Fruit fly (Drosophila melanogaster) whole organism, embryonic: Measurements from ENCODE around the gene CG43638.
A peak's percentile ranks its signal among the peaks of the same experiment; 100 is the strongest.

Source experiments
- Atf6 ChIP-seq: fragments of 200-800 bp; sonication (Bioruptor generic); IDR thresholded peaks from 2 replicates; pipeline ENCODE4 v1.3.6; 2022; ENCODE audit warnings: missing biosample characterization, missing genetic modification characterization
- BEAF-32 ChIP-seq: fragments of 200-800 bp; sonication (Bioruptor generic); optimal IDR thresholded peaks from 3 replicates; lab custom pipeline; 2017; ENCODE audit warnings: missing biosample characterization, missing genetic modification characterization, mild to moderate bottlenecking, moderate library complexity, missing genetic modification reagents
- CG10267 ChIP-seq: fragments of 200-800 bp; sonication (Bioruptor generic); optimal IDR thresholded peaks from 2 replicates; lab custom pipeline; 2018; ENCODE audit warnings: missing biosample characterization, mild to moderate bottlenecking, missing genetic modification characterization, moderate library complexity
- CG11456 ChIP-seq: fragments of 200-800 bp; sonication (Bioruptor generic); IDR thresholded peaks from 3 replicates; pipeline ENCODE4 v1.3.6; 2022; ENCODE audit warnings: missing biosample characterization, missing genetic modification characterization
- CG12155 ChIP-seq: fragments of 200-800 bp; sonication (Bioruptor generic); optimal IDR thresholded peaks from 3 replicates; lab custom pipeline; 2016; ENCODE audit warnings: missing biosample characterization, missing genetic modification characterization
- CG15269 ChIP-seq: fragments of 200-800 bp; sonication (Bioruptor generic); optimal IDR thresholded peaks from 2 replicates; lab custom pipeline; 2018; ENCODE audit warnings: missing biosample characterization, mild to moderate bottlenecking, missing genetic modification characterization, moderate library complexity
- CG1529 ChIP-seq: fragments of 200-800 bp; sonication (Bioruptor generic); optimal IDR thresholded peaks from 3 replicates; lab custom pipeline; 2018; ENCODE audit warnings: missing biosample characterization, missing genetic modification characterization
- CG15601 ChIP-seq: fragments of 200-800 bp; sonication (Bioruptor generic); optimal IDR thresholded peaks from 3 replicates; lab custom pipeline; 2019; ENCODE audit warnings: missing biosample characterization, mild to moderate bottlenecking, missing genetic modification characterization, moderate library complexity
- CG18619 ChIP-seq: fragments of 200-800 bp; sonication (Bioruptor generic); optimal IDR thresholded peaks from 3 replicates; lab custom pipeline; 2017; ENCODE audit warnings: missing biosample characterization, mild to moderate bottlenecking, missing genetic modification characterization
- CG2129 ChIP-seq: fragments of 200-800 bp; sonication (Bioruptor generic); IDR thresholded peaks from 2 replicates; pipeline ENCODE4 v1.3.6; 2022; ENCODE audit warnings: missing biosample characterization, missing genetic modification characterization; ENCODE audit not compliant: partially characterized antibody
- CG2678 ChIP-seq: fragments of 200-800 bp; sonication (Bioruptor generic); optimal IDR thresholded peaks from 3 replicates; lab custom pipeline; 2019; ENCODE audit warnings: missing biosample characterization, mild to moderate bottlenecking, missing genetic modification characterization, moderate library complexity
- CG30403 ChIP-seq: fragments of 200-800 bp; sonication (Bioruptor generic); optimal IDR thresholded peaks from 3 replicates; lab custom pipeline; 2016; ENCODE audit warnings: missing biosample characterization, missing genetic modification characterization
- CG3065 ChIP-seq: fragments of 200-800 bp; sonication (Bioruptor generic); optimal IDR thresholded peaks from 2 replicates; lab custom pipeline; 2016; ENCODE audit warnings: missing biosample characterization, missing genetic modification characterization
- CG31224 ChIP-seq: fragments of 200-800 bp; sonication (Bioruptor generic); IDR thresholded peaks from 2 replicates; pipeline ENCODE4 v1.3.6; 2022; ENCODE audit warnings: missing biosample characterization, missing genetic modification characterization
- CG31388 ChIP-seq: fragments of 200-800 bp; sonication (Bioruptor generic); optimal IDR thresholded peaks from 2 replicates; lab custom pipeline; 2016; ENCODE audit warnings: missing biosample characterization, missing genetic modification characterization
- CG3726 ChIP-seq: fragments of 200-800 bp; sonication (Bioruptor generic); IDR thresholded peaks from 3 replicates; pipeline ENCODE4, ENCODE4 v1.3.6; 2022; ENCODE audit warnings: missing biosample characterization, missing genetic modification characterization
- CG4404 ChIP-seq: fragments of 200-800 bp; sonication (Bioruptor generic); IDR thresholded peaks from 2 replicates; pipeline ENCODE4 v1.3.6; 2022; ENCODE audit warnings: missing biosample characterization, missing genetic modification characterization
- CG4820 ChIP-seq: fragments of 200-800 bp; sonication (Bioruptor generic); optimal IDR thresholded peaks from 3 replicates; lab custom pipeline; 2016; ENCODE audit warnings: missing biosample characterization, missing genetic modification characterization
- CG5180 ChIP-seq: fragments of 200-800 bp; sonication (Bioruptor generic); optimal IDR thresholded peaks from 3 replicates; lab custom pipeline; 2017; ENCODE audit warnings: missing biosample characterization, missing genetic modification characterization, mild to moderate bottlenecking, moderate library complexity, missing genetic modification reagents
- CG7745 ChIP-seq: fragments of 200-800 bp; sonication (Bioruptor generic); optimal IDR thresholded peaks from 2 replicates; lab custom pipeline; 2018; ENCODE audit warnings: missing biosample characterization, mild to moderate bottlenecking, missing genetic modification characterization, moderate library complexity
- CTCF ChIP-seq: fragments of 200-800 bp; sonication (Bioruptor generic); optimal IDR thresholded peaks from 2 replicates; lab custom pipeline; 2017; ENCODE audit warnings: missing biosample characterization, mild to moderate bottlenecking, missing genetic modification characterization, moderate library complexity
- Dbx ChIP-seq: fragments of 200-800 bp; sonication (Bioruptor generic); IDR thresholded peaks from 3 replicates; pipeline ENCODE4 v1.3.6; 2022; ENCODE audit warnings: missing biosample characterization, missing genetic modification characterization
- Dfd ChIP-seq, 2 experiments: fragments of >200 bp; optimal IDR thresholded peaks; 2 replicates each; lab custom pipeline; 2017; ENCODE audit warnings: missing biosample characterization in 2 of 2, missing genetic modification characterization in 2 of 2
- Dp ChIP-seq: fragments of 200-800 bp; sonication (Bioruptor generic); optimal IDR thresholded peaks from 2 replicates; lab custom pipeline; 2018; ENCODE audit warnings: missing biosample characterization, mild to moderate bottlenecking, missing genetic modification characterization, moderate library complexity
- Elba2 ChIP-seq: fragments of 200-800 bp; sonication (Bioruptor generic); optimal IDR thresholded peaks from 3 replicates; lab custom pipeline; 2016; ENCODE audit warnings: missing biosample characterization, missing genetic modification characterization
- Ets97D ChIP-seq: fragments of 200-800 bp; sonication (Bioruptor generic); optimal IDR thresholded peaks from 3 replicates; lab custom pipeline; 2016; ENCODE audit warnings: missing biosample characterization, missing genetic modification characterization
- HHEX ChIP-seq: fragments of 200-800 bp; sonication (Bioruptor generic); optimal IDR thresholded peaks from 3 replicates; lab custom pipeline; 2017; ENCODE audit warnings: missing biosample characterization, mild to moderate bottlenecking, missing genetic modification characterization, missing genetic modification reagents
- Oaz ChIP-seq: fragments of 200-800 bp; sonication (Bioruptor generic); IDR thresholded peaks from 2 replicates; pipeline ENCODE4 v1.3.6; 2022; ENCODE audit warnings: missing biosample characterization, missing genetic modification characterization
- ap ChIP-seq: fragments of 200-800 bp; sonication (Bioruptor generic); IDR thresholded peaks from 2 replicates; pipeline ENCODE4 v1.3.6; 2022; ENCODE audit warnings: missing biosample characterization, missing genetic modification characterization
- ara ChIP-seq: fragments of 200-800 bp; sonication (Bioruptor generic); IDR thresholded peaks from 2 replicates; pipeline ENCODE4 v1.3.6; 2022; ENCODE audit warnings: missing biosample characterization, missing genetic modification characterization
- az2 ChIP-seq: fragments of 200-800 bp; sonication (Bioruptor generic); optimal IDR thresholded peaks from 3 replicates; lab custom pipeline; 2016; ENCODE audit warnings: missing biosample characterization, missing genetic modification characterization
- bab2 ChIP-seq: fragments of 200-800 bp; sonication (Bioruptor generic); optimal IDR thresholded peaks from 2 replicates; lab custom pipeline; 2016; ENCODE audit warnings: missing biosample characterization, missing genetic modification characterization
- br ChIP-seq: fragments of >200 bp; optimal IDR thresholded peaks from 2 replicates; lab custom pipeline; 2017
- cg ChIP-seq: fragments of 200-800 bp; sonication (Bioruptor generic); optimal IDR thresholded peaks from 3 replicates; lab custom pipeline; 2019; ENCODE audit warnings: missing biosample characterization, mild to moderate bottlenecking, missing genetic modification characterization, moderate library complexity
- croc ChIP-seq: fragments of 200-800 bp; sonication (Bioruptor generic); conservative IDR thresholded peaks from 3 replicates; pipeline ENCODE4 v1.3.6; 2022; ENCODE audit warnings: missing biosample characterization, missing genetic modification characterization
- danr ChIP-seq: fragments of 200-800 bp; sonication (Bioruptor generic); IDR thresholded peaks from 2 replicates; pipeline ENCODE4 v1.3.6; 2022; ENCODE audit warnings: missing biosample characterization, missing genetic modification characterization
- fru ChIP-seq: fragments of >200 bp; optimal IDR thresholded peaks from 2 replicates; lab custom pipeline; 2017
- fu2 ChIP-seq: fragments of 200-800 bp; sonication (Bioruptor generic); optimal IDR thresholded peaks from 2 replicates; lab custom pipeline; 2016; ENCODE audit warnings: missing biosample characterization, missing genetic modification characterization
- grn ChIP-seq: fragments of 200-800 bp; sonication (Bioruptor generic); optimal IDR thresholded peaks from 3 replicates; lab custom pipeline; 2017; ENCODE audit warnings: missing biosample characterization, missing genetic modification characterization
- h ChIP-seq: fragments of >200 bp; optimal IDR thresholded peaks from 2 replicates; lab custom pipeline; 2017
- hb ChIP-seq: fragments of 200-800 bp; sonication (Bioruptor generic); IDR thresholded peaks from 3 replicates; pipeline ENCODE4 v1.3.6; 2022; ENCODE audit warnings: missing biosample characterization, missing genetic modification characterization; ENCODE audit not compliant: partially characterized antibody
- hbn ChIP-seq: fragments of 200-800 bp; sonication (Bioruptor generic); IDR thresholded peaks from 2 replicates; pipeline ENCODE4 v1.3.6; 2022; ENCODE audit warnings: missing biosample characterization, missing genetic modification characterization; ENCODE audit not compliant: partially characterized antibody
- hth ChIP-seq: fragments of >200 bp; optimal IDR thresholded peaks from 2 replicates; lab custom pipeline; 2017; ENCODE audit warnings: inconsistent platforms
- kay ChIP-seq: fragments of 200-800 bp; sonication (Bioruptor generic); optimal IDR thresholded peaks from 2 replicates; lab custom pipeline; 2016; ENCODE audit warnings: missing biosample characterization, missing genetic modification characterization
- nerfin-2 ChIP-seq: fragments of 200-800 bp; sonication (Bioruptor generic); IDR thresholded peaks from 2 replicates; pipeline ENCODE4 v1.3.6; 2022; ENCODE audit warnings: missing biosample characterization, missing genetic modification characterization; ENCODE audit not compliant: partially characterized antibody
- pan ChIP-seq, 4 experiments: fragments of >200 bp in 3 of 4; fragments of 200-800 bp in 1 of 4; sonication (Bioruptor generic) in 1 of 4; optimal IDR thresholded peaks in 3 of 4; IDR thresholded peaks in 1 of 4; 2 replicates each; pipeline versions ENCODE4 v1.3.6 to Lab custom; 2017 to 2022; ENCODE audit warnings: missing biosample characterization in 2 of 4, missing genetic modification characterization in 2 of 4, mixed read lengths in 1 of 4
- pnt ChIP-seq: fragments of 200-800 bp; sonication (Bioruptor generic); optimal IDR thresholded peaks from 3 replicates; lab custom pipeline; 2016; ENCODE audit warnings: missing biosample characterization, missing genetic modification characterization
- slou ChIP-seq: fragments of 200-800 bp; sonication (Bioruptor generic); optimal IDR thresholded peaks from 3 replicates; lab custom pipeline; 2016; ENCODE audit warnings: missing biosample characterization, missing genetic modification characterization
- so ChIP-seq: fragments of 200-800 bp; sonication (Bioruptor generic); IDR thresholded peaks from 3 replicates; pipeline ENCODE4 v1.3.6; 2022; ENCODE audit warnings: missing biosample characterization, missing genetic modification characterization
- sob ChIP-seq: fragments of 200-800 bp; sonication (Bioruptor generic); IDR thresholded peaks from 2 replicates; pipeline ENCODE4 v1.3.6; 2022; ENCODE audit warnings: missing biosample characterization, missing genetic modification characterization
- stc ChIP-seq: fragments of 200-800 bp; sonication (Bioruptor generic); IDR thresholded peaks from 2 replicates; pipeline ENCODE4 v1.3.6; 2022; ENCODE audit warnings: missing biosample characterization, missing genetic modification characterization
- toy ChIP-seq: fragments of 200-800 bp; sonication (Bioruptor generic); IDR thresholded peaks from 2 replicates; pipeline ENCODE4 v1.3.6; 2022; ENCODE audit warnings: missing biosample characterization, missing genetic modification characterization

Gene CG43638

dm6 chr3L:12037449-12038163 lies 6.8 kb upstream of the CG43638 start (continued):
- 0 out of 2 replicates have a peak, but pooled peaks have one; percentile 35 for TF ChIP-seq ap (GFP tag; lab: Robert Waterston, UW)
- TF ChIP-seq CTCF (GFP tag; lab: Kevin White, UChicago), result no peak
- no peak for TF ChIP-seq hth (lab: Kevin White, UChicago)
- peak; percentile 73 for TF ChIP-seq sob (GFP tag; lab: Robert Waterston, UW)
- TF ChIP-seq pnt (GFP tag; lab: Kevin White, UChicago), result no peak
- TF ChIP-seq HHEX (GFP tag; lab: Kevin White, UChicago), result peak; percentile 5
- no peak for TF ChIP-seq CG15269 (tag; lab: Kevin White, UChicago)
- no peak for TF ChIP-seq CG3065 (GFP tag; lab: Kevin White, UChicago)
- peak; percentile 19 for TF ChIP-seq CG15601
- no peak for TF ChIP-seq Dfd (GFP tag; optimal IDR thresholded peaks at IDR 0.05; lab: Kevin White, UChicago)
- no peak for TF ChIP-seq CG7745 (tag; lab: Kevin White, UChicago)
- TF ChIP-seq nerfin-2, result no peak
- no peak for TF ChIP-seq slou (GFP tag; lab: Kevin White, UChicago)
- no peak for TF ChIP-seq br (lab: Kevin White, UChicago)
- no peak for TF ChIP-seq hbn (GFP tag; lab: Robert Waterston, UW)
- peak; percentile 39 for TF ChIP-seq az2 (GFP tag; lab: Kevin White, UChicago)
- no peak for TF ChIP-seq Oaz (GFP tag; lab: Robert Waterston, UW)
- TF ChIP-seq cg (GFP tag; lab: Kevin White, UChicago), result no peak
- 0 out of 2 replicates have a peak, but pooled peaks have one; percentile 40 for TF ChIP-seq danr (GFP tag; lab: Robert Waterston, UW)
- no peak for TF ChIP-seq CG3726 (GFP tag; lab: Robert Waterston, UW)
- TF ChIP-seq kay, result no peak
- TF ChIP-seq CG2129 (GFP tag; lab: Robert Waterston, UW), result no peak
- TF ChIP-seq bab2 (GFP tag; lab: Kevin White, UChicago), result peak; percentile 31
- no peak for TF ChIP-seq Dp (GFP tag; lab: Kevin White, UChicago)
- TF ChIP-seq CG31388 (GFP tag; lab: Kevin White, UChicago), result peak; percentile 9
- TF ChIP-seq CG10267 (tag; lab: Kevin White, UChicago), result peak; percentile 73
- TF ChIP-seq CG31224, result peak; percentile 41; the same call in 1 of the 2 replicates
- no peak for TF ChIP-seq CG11456
- peak; percentile 38 for TF ChIP-seq grn (GFP tag; lab: Kevin White, UChicago)
- TF ChIP-seq CG5180 (GFP tag; lab: Kevin White, UChicago), result no peak
- TF ChIP-seq BEAF-32 (GFP tag; lab: Kevin White, UChicago), result no peak
- TF ChIP-seq CG30403, result no peak
- peak; percentile 12 for TF ChIP-seq CG1529 (GFP tag; lab: Kevin White, UChicago)
- no peak for TF ChIP-seq Elba2
- peak; percentile 50 for TF ChIP-seq stc (GFP tag; lab: Robert Waterston, UW)
- peak; percentile 55; the same call in 1 of the 2 replicates for TF ChIP-seq ara
- no peak for TF ChIP-seq CG4404 (GFP tag; lab: Robert Waterston, UW)
- TF ChIP-seq CG4820 (GFP tag; lab: Kevin White, UChicago), result peak; percentile 79
- peak; percentile 57 for TF ChIP-seq CG2678
- TF ChIP-seq Ets97D (GFP tag; lab: Kevin White, UChicago), result no peak
- no peak for TF ChIP-seq hb (GFP tag; lab: Robert Waterston, UW)
- TF ChIP-seq croc (GFP tag; lab: Robert Waterston, UW), result peak; percentile 63
- no peak for TF ChIP-seq pan (optimal IDR thresholded peaks at IDR 0.05; lab: Kevin White, UChicago)
- TF ChIP-seq pan (GFP tag; optimal IDR thresholded peaks at IDR 0.05 in 1 of 2, IDR thresholded peaks at IDR 0.05 in 1 of 2), result peak in 1 of 2 experiments; percentile 43
- TF ChIP-seq Atf6, result no peak
- TF ChIP-seq fu2 (GFP tag; lab: Kevin White, UChicago), result no peak
- no peak for TF ChIP-seq CG12155 (GFP tag; lab: Kevin White, UChicago)
- TF ChIP-seq CG18619 (GFP tag; lab: Kevin White, UChicago), result peak; percentile 22
- TF ChIP-seq h (lab: Kevin White, UChicago), result no peak
- TF ChIP-seq fru (lab: Kevin White, UChicago), result no peak
- peak; percentile 51; the same call in 1 of the 3 replicates for TF ChIP-seq Dbx (GFP tag; lab: Robert Waterston, UW)
- no peak for TF ChIP-seq toy (GFP tag; lab: Robert Waterston, UW)
- TF ChIP-seq so (GFP tag; lab: Robert Waterston, UW), result peak; percentile 42; the same call in 2 of the 3 replicates
